Worm (Caenorhabditis elegans) whole organism, mixed stage, embryonic: ENCODE data around the gene twk-26.

Source experiments
- lsy-2 ChIP-seq: fragments of 150-350 bp; optimal IDR thresholded peaks from 2 replicates; lab custom pipeline; 2014; ENCODE audit warnings: missing biosample characterization, missing genetic modification characterization
- ztf-11 ChIP-seq: fragments of 150-350 bp; optimal IDR thresholded peaks from 2 replicates; lab custom pipeline; 2014; ENCODE audit warnings: missing biosample characterization, missing genetic modification characterization

DNA sequence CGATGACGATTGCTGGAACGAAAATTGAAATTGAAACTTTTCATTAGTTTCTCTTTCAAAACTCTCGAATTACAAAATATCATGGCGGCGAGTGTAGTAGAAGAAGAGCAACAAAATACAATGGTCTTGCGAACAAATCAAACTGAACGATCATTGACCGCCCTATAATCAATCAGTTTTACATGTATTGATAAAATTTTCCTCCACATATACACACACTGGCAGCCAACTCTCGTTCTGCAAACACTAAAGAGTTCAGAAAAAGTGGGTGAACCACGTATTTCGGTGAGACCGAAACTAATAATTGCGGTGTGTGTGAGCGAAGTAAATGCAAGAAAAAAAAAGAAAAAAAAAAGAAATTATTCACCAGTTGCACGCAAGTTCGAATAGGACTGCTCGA, 7.4 kb downstream of the twk-26 start:
- TF ChIP-seq lsy-2 (tag; lab: Kevin White, UChicago): no peak
- no peak for TF ChIP-seq ztf-11 (tag; lab: Kevin White, UChicago)
